Worm (Caenorhabditis elegans) whole organism, L3 larva: ENCODE results near the gene kin-36.

Experiments
- R02D3.7 ChIP-seq: fragments of 150-350 bp; optimal IDR thresholded peaks from 2 replicates; lab custom pipeline; 2014; ENCODE audit warnings: missing biosample characterization, missing genetic modification characterization
- ZK546.5 ChIP-seq: sonication (generic microtip); optimal IDR thresholded peaks from 2 replicates; lab custom pipeline; 2017; ENCODE audit warnings: missing biosample characterization, missing genetic modification characterization
- aly-2 ChIP-seq: fragments of 150-350 bp; optimal IDR thresholded peaks from 2 replicates; lab custom pipeline; 2014; ENCODE audit warnings: missing biosample characterization, missing genetic modification characterization
- ama-1 ChIP-seq: fragments of 150-350 bp; optimal IDR thresholded peaks from 2 replicates; lab custom pipeline; 2018
- ceh-16 ChIP-seq: sonication (generic microtip); optimal IDR thresholded peaks from 2 replicates; lab custom pipeline; 2017; ENCODE audit warnings: missing biosample characterization, missing genetic modification characterization
- ceh-28 ChIP-seq: fragments of 150-350 bp; optimal IDR thresholded peaks from 2 replicates; lab custom pipeline; 2014; ENCODE audit warnings: missing biosample characterization, missing genetic modification reagents, missing genetic modification characterization
- ceh-82 ChIP-seq: fragments of 150-350 bp; optimal IDR thresholded peaks from 2 replicates; lab custom pipeline; 2014; ENCODE audit warnings: missing biosample characterization, missing genetic modification characterization
- ceh-9 ChIP-seq: sonication (generic microtip); optimal IDR thresholded peaks from 2 replicates; lab custom pipeline; 2018; ENCODE audit warnings: missing biosample characterization, missing genetic modification characterization
- daf-12 ChIP-seq: fragments of 150-350 bp; optimal IDR thresholded peaks from 2 replicates; lab custom pipeline; 2014; ENCODE audit warnings: missing biosample characterization, missing genetic modification reagents, missing genetic modification characterization
- egl-27 ChIP-seq: sonication (generic microtip); optimal IDR thresholded peaks from 4 replicates; lab custom pipeline; 2017; ENCODE audit warnings: missing biosample characterization, missing genetic modification reagents, missing genetic modification characterization
- egl-5 ChIP-seq: fragments of 150-350 bp; optimal IDR thresholded peaks from 2 replicates; lab custom pipeline; 2017; ENCODE audit warnings: missing biosample characterization, missing genetic modification reagents, missing genetic modification characterization, inconsistent platforms
- elt-1 ChIP-seq: fragments of 150-350 bp; optimal IDR thresholded peaks from 2 replicates; lab custom pipeline; 2014; ENCODE audit warnings: missing biosample characterization, missing genetic modification characterization
- elt-2 ChIP-seq: sonication (generic microtip); optimal IDR thresholded peaks from 2 replicates; lab custom pipeline; 2016; ENCODE audit warnings: missing genetic modification reagents, mild to moderate bottlenecking, missing genetic modification characterization, missing compliant biosample characterization
- elt-3 ChIP-seq, 3 experiments: fragments of 150-350 bp in 1 of 3; sonication (generic microtip) in 2 of 3; optimal IDR thresholded peaks; 2 replicates in 2 of 3; 4 replicates in 1 of 3; lab custom pipeline; 2014 to 2017; ENCODE audit warnings: missing biosample characterization in 3 of 3, missing genetic modification characterization in 3 of 3
- eor-1 ChIP-seq, 2 experiments: fragments of 150-350 bp; optimal IDR thresholded peaks; 2 replicates each; lab custom pipeline; 2014 to 2018; ENCODE audit warnings: missing biosample characterization in 2 of 2, missing genetic modification characterization in 2 of 2
- fkh-10 ChIP-seq: sonication (generic microtip); optimal IDR thresholded peaks from 2 replicates; lab custom pipeline; 2017; ENCODE audit warnings: missing biosample characterization, missing genetic modification reagents, missing genetic modification characterization
- fkh-2 ChIP-seq: fragments of 150-350 bp; optimal IDR thresholded peaks from 2 replicates; lab custom pipeline; 2014; ENCODE audit warnings: missing biosample characterization, missing genetic modification reagents, missing genetic modification characterization
- fos-1 ChIP-seq: fragments of 150-350 bp; optimal IDR thresholded peaks from 2 replicates; lab custom pipeline; 2014; ENCODE audit warnings: missing biosample characterization, missing genetic modification characterization
- hmg-11 ChIP-seq: sonication (generic microtip); optimal IDR thresholded peaks from 2 replicates; lab custom pipeline; 2016; ENCODE audit warnings: missing genetic modification characterization, missing compliant biosample characterization
- jun-1 ChIP-seq: fragments of 150-350 bp; optimal IDR thresholded peaks from 2 replicates; lab custom pipeline; 2014; ENCODE audit warnings: missing biosample characterization, missing genetic modification reagents, missing genetic modification characterization
- lin-15B ChIP-seq: fragments of 150-350 bp; optimal IDR thresholded peaks from 2 replicates; lab custom pipeline; 2014; ENCODE audit warnings: missing biosample characterization, missing genetic modification characterization
- lin-39 ChIP-seq: fragments of 150-350 bp; optimal IDR thresholded peaks from 2 replicates; lab custom pipeline; 2018; ENCODE audit warnings: missing biosample characterization, missing genetic modification reagents, missing genetic modification characterization
- lsy-12 ChIP-seq: sonication (generic microtip); optimal IDR thresholded peaks from 2 replicates; lab custom pipeline; 2016; ENCODE audit warnings: mild to moderate bottlenecking, missing genetic modification characterization, missing compliant biosample characterization
- mdl-1 ChIP-seq: fragments of 150-350 bp; optimal IDR thresholded peaks from 2 replicates; lab custom pipeline; 2014; ENCODE audit warnings: missing biosample characterization, missing genetic modification characterization
- mml-1 ChIP-seq: fragments of 150-350 bp; sonication (generic microtip); optimal IDR thresholded peaks from 3 replicates; lab custom pipeline; 2014; ENCODE audit warnings: missing biosample characterization, missing genetic modification characterization
- nfya-1 ChIP-seq: sonication (generic microtip); optimal IDR thresholded peaks from 2 replicates; lab custom pipeline; 2017; ENCODE audit warnings: missing genetic modification characterization, mild to moderate bottlenecking, missing compliant biosample characterization, antibody characterized with exemption, moderate library complexity; ENCODE audit not compliant: insufficient read depth
- nhr-11 ChIP-seq: fragments of 150-350 bp; optimal IDR thresholded peaks from 2 replicates; lab custom pipeline; 2014; ENCODE audit warnings: missing biosample characterization, missing genetic modification characterization
- nhr-12 ChIP-seq: fragments of 150-350 bp; optimal IDR thresholded peaks from 2 replicates; lab custom pipeline; 2014; ENCODE audit warnings: missing biosample characterization, missing genetic modification characterization
- nhr-23 ChIP-seq: fragments of 150-350 bp; optimal IDR thresholded peaks from 2 replicates; lab custom pipeline; 2014; ENCODE audit warnings: missing biosample characterization, missing genetic modification reagents, missing genetic modification characterization
- nhr-237 ChIP-seq: fragments of 150-350 bp; optimal IDR thresholded peaks from 2 replicates; lab custom pipeline; 2014; ENCODE audit warnings: missing biosample characterization, missing genetic modification characterization
- nhr-25 ChIP-seq: sonication (generic microtip); optimal IDR thresholded peaks from 2 replicates; lab custom pipeline; 2017; ENCODE audit warnings: missing biosample characterization, missing genetic modification characterization
- nhr-28 ChIP-seq: fragments of 150-350 bp; optimal IDR thresholded peaks from 2 replicates; lab custom pipeline; 2014; ENCODE audit warnings: missing biosample characterization, missing genetic modification characterization
- nhr-43 ChIP-seq: sonication (generic microtip); optimal IDR thresholded peaks from 2 replicates; lab custom pipeline; 2016; ENCODE audit warnings: mild to moderate bottlenecking, missing genetic modification characterization, missing compliant biosample characterization; ENCODE audit not compliant: poor library complexity, severe bottlenecking
- nhr-67 ChIP-seq: fragments of 150-350 bp; optimal IDR thresholded peaks from 2 replicates; lab custom pipeline; 2014; ENCODE audit warnings: missing biosample characterization, missing genetic modification characterization
- nhr-76 ChIP-seq: fragments of 150-350 bp; sonication (generic microtip); optimal IDR thresholded peaks from 5 replicates; lab custom pipeline; 2014; ENCODE audit warnings: missing biosample characterization, missing genetic modification characterization
- nhr-77 ChIP-seq: fragments of 150-350 bp; optimal IDR thresholded peaks from 2 replicates; lab custom pipeline; 2014; ENCODE audit warnings: missing biosample characterization, missing genetic modification characterization
- pha-4 ChIP-seq: fragments of 150-350 bp; optimal IDR thresholded peaks from 2 replicates; lab custom pipeline; 2014; ENCODE audit warnings: missing biosample characterization, missing genetic modification reagents, missing genetic modification characterization
- pqm-1 ChIP-seq: fragments of 150-350 bp; optimal IDR thresholded peaks from 2 replicates; lab custom pipeline; 2017; ENCODE audit warnings: missing biosample characterization, missing genetic modification characterization, inconsistent platforms
- sea-2 ChIP-seq: fragments of 150-350 bp; sonication (generic microtip); optimal IDR thresholded peaks from 4 replicates; lab custom pipeline; 2014; ENCODE audit warnings: missing biosample characterization, missing genetic modification reagents, missing genetic modification characterization
- skn-1 ChIP-seq: fragments of 150-350 bp; optimal IDR thresholded peaks from 2 replicates; lab custom pipeline; 2014; ENCODE audit warnings: missing biosample characterization, missing genetic modification characterization
- snpc-4 ChIP-seq: fragments of 150-350 bp; optimal IDR thresholded peaks from 2 replicates; lab custom pipeline; 2014; ENCODE audit warnings: missing biosample characterization, missing genetic modification characterization
- tbx-2 ChIP-seq: sonication (generic microtip); optimal IDR thresholded peaks from 2 replicates; lab custom pipeline; 2016; ENCODE audit warnings: mild to moderate bottlenecking, missing genetic modification characterization, missing compliant biosample characterization
- unc-39 ChIP-seq: sonication (generic microtip); optimal IDR thresholded peaks from 4 replicates; lab custom pipeline; 2017; ENCODE audit warnings: missing biosample characterization, missing genetic modification characterization
- unc-62 ChIP-seq: fragments of 150-350 bp; sonication (generic microtip); optimal IDR thresholded peaks from 4 replicates; lab custom pipeline; 2014; ENCODE audit warnings: missing biosample characterization, missing genetic modification reagents, missing genetic modification characterization
- zag-1 ChIP-seq: fragments of 150-350 bp; optimal IDR thresholded peaks from 2 replicates; lab custom pipeline; 2014; ENCODE audit warnings: missing biosample characterization, missing genetic modification characterization
- ztf-11 ChIP-seq: fragments of 150-350 bp; optimal IDR thresholded peaks from 2 replicates; lab custom pipeline; 2014; ENCODE audit warnings: missing biosample characterization, missing genetic modification characterization
- ztf-4 ChIP-seq: fragments of 150-350 bp; optimal IDR thresholded peaks from 2 replicates; lab custom pipeline; 2014; ENCODE audit warnings: missing biosample characterization, missing genetic modification characterization

Gene kin-36

ce11 chrIV:4650624-4651094 lies 28.2 kb upstream of the kin-36 start, which contains the start of gene ubc-9:
Gene ubc-9 (plus strand): TSS chrIV:4651044.
- TF ChIP-seq elt-3 (tag; optimal IDR thresholded peaks at IDR 0.05; lab: Kevin White, UChicago), result no peak
- TF ChIP-seq elt-2 (tag; lab: Kevin White, UChicago), result peak; percentile 54
- peak; percentile 75 for TF ChIP-seq nhr-25 (tag; lab: Kevin White, UChicago)
- no peak for TF ChIP-seq fkh-10 (GFP tag; lab: Kevin White, UChicago)
- TF ChIP-seq fos-1, result no peak
- peak; percentile 71 for TF ChIP-seq pha-4 (tag; lab: Kevin White, UChicago)
- peak; percentile 61 for TF ChIP-seq nhr-43 (tag; lab: Kevin White, UChicago)
- TF ChIP-seq unc-39 (tag; lab: Kevin White, UChicago), result no peak
- no peak for TF ChIP-seq unc-62 (GFP tag; lab: Kevin White, UChicago)
- TF ChIP-seq ZK546.5 (tag; lab: Kevin White, UChicago), result no peak
- no peak for TF ChIP-seq tbx-2 (tag; lab: Kevin White, UChicago)
- peak; percentile 81 for TF ChIP-seq nhr-23 (tag; lab: Kevin White, UChicago)
- TF ChIP-seq nhr-12 (tag; lab: Kevin White, UChicago), result no peak
- TF ChIP-seq R02D3.7 (tag; lab: Kevin White, UChicago), result no peak
- TF ChIP-seq elt-1 (tag; lab: Kevin White, UChicago), result no peak
- no peak for TF ChIP-seq ceh-16 (tag; lab: Kevin White, UChicago)
- TF ChIP-seq ztf-4 (tag; lab: Kevin White, UChicago), result no peak
- no peak for TF ChIP-seq ceh-9
- no peak for TF ChIP-seq fkh-2
- TF ChIP-seq lin-39 (tag; lab: Kevin White, UChicago), result peak; percentile 65
- peak; percentile 82 for TF ChIP-seq nfya-1 (tag; lab: Kevin White, UChicago)
- TF ChIP-seq nhr-28, result no peak
- TF ChIP-seq ztf-11 (tag; lab: Kevin White, UChicago), result no peak
- no peak for TF ChIP-seq nhr-77
- TF ChIP-seq sea-2, result no peak
- peak; percentile 5 for TF ChIP-seq skn-1 (tag; lab: Kevin White, UChicago)
- no peak for TF ChIP-seq aly-2 (tag; lab: Kevin White, UChicago)
- no peak for TF ChIP-seq zag-1
- TF ChIP-seq nhr-11 (tag; lab: Kevin White, UChicago), result no peak
- peak; percentile 72 for TF ChIP-seq hmg-11 (tag; lab: Kevin White, UChicago)
- TF ChIP-seq nhr-76 (tag; lab: Kevin White, UChicago), result no peak
- peak; percentile 92 for TF ChIP-seq ceh-28
- peak; percentile 40 for TF ChIP-seq egl-5
- TF ChIP-seq eor-1 (tag; optimal IDR thresholded peaks at IDR 0.05; lab: Kevin White, UChicago), result no peak
- no peak for TF ChIP-seq mdl-1 (tag; lab: Kevin White, UChicago)
- no peak for TF ChIP-seq mml-1 (tag; lab: Kevin White, UChicago)
- peak; percentile 55 for TF ChIP-seq ama-1 (lab: Kevin White, UChicago)
- peak; percentile 73 for TF ChIP-seq lin-15B (tag; lab: Kevin White, UChicago)
- peak; percentile 59 for TF ChIP-seq snpc-4 (tag; lab: Kevin White, UChicago)
- no peak for TF ChIP-seq ceh-82 (tag; lab: Kevin White, UChicago)
- TF ChIP-seq lsy-12 (tag; lab: Kevin White, UChicago), result no peak
- TF ChIP-seq daf-12 (tag; lab: Kevin White, UChicago), result no peak
- no peak for TF ChIP-seq egl-27 (tag; lab: Kevin White, UChicago)
- TF ChIP-seq pqm-1, result no peak
- TF ChIP-seq nhr-67, result no peak
- TF ChIP-seq jun-1 (tag; lab: Kevin White, UChicago), result peak; percentile 37
- TF ChIP-seq nhr-237 (tag; lab: Kevin White, UChicago), result no peak
- TF ChIP-seq, all 47 proteins: peak for 15
